Worm (Caenorhabditis elegans) whole organism, L3 larva: ENCODE measurements around the gene Y16E11A.4.

Experiments used
- aly-2 ChIP-seq: fragments of 150-350 bp; optimal IDR thresholded peaks from 2 replicates; lab custom pipeline; 2014; ENCODE audit warnings: missing biosample characterization, missing genetic modification characterization
- ceh-28 ChIP-seq: fragments of 150-350 bp; optimal IDR thresholded peaks from 2 replicates; lab custom pipeline; 2014; ENCODE audit warnings: missing biosample characterization, missing genetic modification reagents, missing genetic modification characterization
- eor-1 ChIP-seq, 2 experiments: fragments of 150-350 bp; optimal IDR thresholded peaks; 2 replicates each; lab custom pipeline; 2014 to 2018; ENCODE audit warnings: missing biosample characterization in 2 of 2, missing genetic modification characterization in 2 of 2
- fkh-10 ChIP-seq: sonication (generic microtip); optimal IDR thresholded peaks from 2 replicates; lab custom pipeline; 2017; ENCODE audit warnings: missing biosample characterization, missing genetic modification reagents, missing genetic modification characterization
- jun-1 ChIP-seq: fragments of 150-350 bp; optimal IDR thresholded peaks from 2 replicates; lab custom pipeline; 2014; ENCODE audit warnings: missing biosample characterization, missing genetic modification reagents, missing genetic modification characterization
- lsy-12 ChIP-seq: sonication (generic microtip); optimal IDR thresholded peaks from 2 replicates; lab custom pipeline; 2016; ENCODE audit warnings: mild to moderate bottlenecking, missing genetic modification characterization, missing compliant biosample characterization
- pha-4 ChIP-seq: fragments of 150-350 bp; optimal IDR thresholded peaks from 2 replicates; lab custom pipeline; 2014; ENCODE audit warnings: missing biosample characterization, missing genetic modification reagents, missing genetic modification characterization
- sea-2 ChIP-seq: fragments of 150-350 bp; sonication (generic microtip); optimal IDR thresholded peaks from 4 replicates; lab custom pipeline; 2014; ENCODE audit warnings: missing biosample characterization, missing genetic modification reagents, missing genetic modification characterization
- skn-1 ChIP-seq: fragments of 150-350 bp; optimal IDR thresholded peaks from 2 replicates; lab custom pipeline; 2014; ENCODE audit warnings: missing biosample characterization, missing genetic modification characterization
- snpc-4 ChIP-seq: fragments of 150-350 bp; optimal IDR thresholded peaks from 2 replicates; lab custom pipeline; 2014; ENCODE audit warnings: missing biosample characterization, missing genetic modification characterization
- ztf-4 ChIP-seq: fragments of 150-350 bp; optimal IDR thresholded peaks from 2 replicates; lab custom pipeline; 2014; ENCODE audit warnings: missing biosample characterization, missing genetic modification characterization

DNA sequence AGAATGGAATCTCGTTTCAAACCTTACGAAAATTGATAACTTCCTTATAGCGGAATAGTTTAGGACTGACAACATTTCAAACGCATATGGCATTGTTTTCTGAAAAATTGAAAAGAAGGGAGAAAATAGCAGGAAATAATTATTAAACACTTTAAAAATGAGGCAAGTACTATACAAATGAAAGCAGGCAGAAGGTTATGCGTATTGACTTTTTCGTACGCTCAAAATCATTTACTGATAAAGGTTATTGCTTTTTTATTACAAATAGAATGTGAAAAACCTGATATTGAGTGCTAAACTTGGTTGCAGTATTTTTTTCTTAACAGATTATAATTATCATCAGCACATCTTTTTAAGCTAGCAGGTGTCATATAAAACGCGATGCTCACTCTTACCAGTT is 47.4 kb upstream of the Y16E11A.4 start, which contains the start of gene ZK250.13:
- TF ChIP-seq skn-1 (tag; lab: Kevin White, UChicago) (no peak), ztf-4 (tag; lab: Kevin White, UChicago) (no peak), pha-4 (no peak), lsy-12 (tag; lab: Kevin White, UChicago) (no peak), eor-1 (tag; optimal IDR thresholded peaks at IDR 0.05; lab: Kevin White, UChicago) (no peak), jun-1 (tag; lab: Kevin White, UChicago) (no peak), sea-2 (no peak), fkh-10 (GFP tag; lab: Kevin White, UChicago) (no peak), ceh-28 (tag; lab: Kevin White, UChicago) (no peak), aly-2 (tag; lab: Kevin White, UChicago) (no peak), snpc-4 (tag; lab: Kevin White, UChicago) (no peak)
